Worm (Caenorhabditis elegans) whole organism, L1 larva: ENCODE data around the gene C14E2.7.
A peak's percentile ranks its signal among the peaks of the same experiment; 100 is the strongest.

Experiments
- C16A3.4 ChIP-seq: fragments of 150-350 bp; optimal IDR thresholded peaks from 2 replicates; lab custom pipeline; 2014; ENCODE audit warnings: missing biosample characterization, missing genetic modification characterization
- Y116A8C.19 ChIP-seq: sonication (generic microtip); optimal IDR thresholded peaks from 2 replicates; lab custom pipeline; 2016; ENCODE audit warnings: missing compliant biosample characterization, missing genetic modification characterization, borderline replicate concordance
- aha-1 ChIP-seq: fragments of 150-350 bp; optimal IDR thresholded peaks from 2 replicates; lab custom pipeline; 2014; ENCODE audit warnings: missing biosample characterization, missing genetic modification characterization
- alr-1 ChIP-seq: fragments of 200-800 bp; sonication (Bioruptor generic); optimal IDR thresholded peaks from 2 replicates; lab custom pipeline; 2018; ENCODE audit warnings: borderline replicate concordance, mild to moderate bottlenecking, missing genetic modification characterization, missing compliant biosample characterization
- aly-2 ChIP-seq: fragments of 150-350 bp; optimal IDR thresholded peaks from 2 replicates; lab custom pipeline; 2014; ENCODE audit warnings: missing biosample characterization, missing genetic modification characterization
- ceh-82 ChIP-seq, 3 experiments: fragments of 150-350 bp in 1 of 3; sonication (generic microtip) in 2 of 3; optimal IDR thresholded peaks; 2 replicates each; lab custom pipeline; 2014 to 2017; ENCODE audit warnings: missing biosample characterization in 3 of 3, missing genetic modification characterization in 3 of 3
- ceh-88 ChIP-seq: fragments of 200-800 bp; sonication (Bioruptor generic); IDR thresholded peaks from 2 replicates; pipeline ENCODE4 v1.3.6; 2022; ENCODE audit warnings: missing genetic modification characterization, missing compliant biosample characterization
- ceh-90 ChIP-seq: sonication (generic microtip); optimal IDR thresholded peaks from 2 replicates; lab custom pipeline; 2016; ENCODE audit warnings: missing genetic modification characterization, missing compliant biosample characterization
- efl-1 ChIP-seq, 4 experiments: fragments of 150-350 bp; optimal IDR thresholded peaks in 3 of 4; peaks in 1 of 4; 1 replicate in 1 of 4; 2 replicates in 3 of 4; lab custom pipeline; 2014; ENCODE audit warnings: missing biosample characterization in 2 of 4, missing genetic modification characterization in 2 of 4, missing genetic modification reagents in 2 of 4
- elt-2 ChIP-seq: sonication (generic microtip); optimal IDR thresholded peaks from 2 replicates; lab custom pipeline; 2016; ENCODE audit warnings: missing genetic modification characterization, mild to moderate bottlenecking, inconsistent platforms, missing compliant biosample characterization, missing genetic modification reagents
- ets-5 ChIP-seq: fragments of 200-800 bp; sonication (Bioruptor generic); IDR thresholded peaks from 2 replicates; pipeline ENCODE4 v1.3.6; 2022; ENCODE audit warnings: missing genetic modification characterization, missing compliant biosample characterization
- fkh-10 ChIP-seq: sonication (generic microtip); optimal IDR thresholded peaks from 2 replicates; lab custom pipeline; 2017; ENCODE audit warnings: missing biosample characterization, missing genetic modification reagents, missing genetic modification characterization
- hlh-17 ChIP-seq: fragments of 200-800 bp; sonication (Bioruptor generic); optimal IDR thresholded peaks from 2 replicates; lab custom pipeline; 2018; ENCODE audit warnings: missing genetic modification characterization, mild to moderate bottlenecking, missing compliant biosample characterization, moderate library complexity, borderline replicate concordance
- irx-1 ChIP-seq: sonication (generic microtip); optimal IDR thresholded peaks from 2 replicates; lab custom pipeline; 2016; ENCODE audit warnings: missing genetic modification characterization, missing compliant biosample characterization
- lin-13 ChIP-seq: fragments of 150-350 bp; optimal IDR thresholded peaks from 2 replicates; lab custom pipeline; 2014; ENCODE audit warnings: missing biosample characterization, missing genetic modification reagents, missing genetic modification characterization
- lin-14 ChIP-seq: fragments of 200-800 bp; sonication (Bioruptor generic); optimal IDR thresholded peaks from 2 replicates; lab custom pipeline; 2018; ENCODE audit warnings: mild to moderate bottlenecking, missing genetic modification characterization, moderate library complexity, missing compliant biosample characterization
- lin-39 ChIP-seq: fragments of 150-350 bp; optimal IDR thresholded peaks from 2 replicates; lab custom pipeline; 2014; ENCODE audit warnings: missing biosample characterization, missing genetic modification reagents, missing genetic modification characterization
- lsy-2 ChIP-seq, 2 experiments: fragments of 150-350 bp; optimal IDR thresholded peaks; 2 replicates each; lab custom pipeline; 2014; ENCODE audit warnings: missing biosample characterization in 2 of 2, missing genetic modification characterization in 2 of 2
- mdl-1 ChIP-seq, 2 experiments: fragments of 150-350 bp; optimal IDR thresholded peaks; 2 replicates each; lab custom pipeline; 2014 to 2017; ENCODE audit warnings: missing biosample characterization in 2 of 2, missing genetic modification characterization in 2 of 2, inconsistent platforms in 1 of 2
- mep-1 ChIP-seq: fragments of 150-350 bp; optimal IDR thresholded peaks from 2 replicates; lab custom pipeline; 2014; ENCODE audit warnings: missing biosample characterization, missing genetic modification characterization
- nhr-11 ChIP-seq: fragments of 150-350 bp; optimal IDR thresholded peaks from 2 replicates; lab custom pipeline; 2014; ENCODE audit warnings: missing biosample characterization, missing genetic modification characterization
- nhr-12 ChIP-seq: sonication (generic microtip); optimal IDR thresholded peaks from 2 replicates; lab custom pipeline; 2017; ENCODE audit warnings: missing biosample characterization, missing genetic modification characterization
- nhr-19 ChIP-seq: fragments of 200-800 bp; sonication (Bioruptor generic); conservative IDR thresholded peaks from 2 replicates; pipeline ENCODE4 v1.3.6; 2022; ENCODE audit warnings: missing genetic modification characterization, missing compliant biosample characterization
- nhr-47 ChIP-seq: sonication (generic microtip); optimal IDR thresholded peaks from 2 replicates; lab custom pipeline; 2016; ENCODE audit warnings: mild to moderate bottlenecking, missing genetic modification characterization, moderate library complexity, missing compliant biosample characterization
- nhr-85 ChIP-seq: sonication (generic microtip); peaks from one replicate; lab custom pipeline; 2016; ENCODE audit warnings: missing genetic modification characterization, inconsistent platforms, missing compliant biosample characterization
- pax-3 ChIP-seq: fragments of 200-800 bp; sonication (Bioruptor generic); optimal IDR thresholded peaks from 2 replicates; lab custom pipeline; 2018; ENCODE audit warnings: mild to moderate bottlenecking, missing genetic modification characterization, moderate library complexity, missing compliant biosample characterization
- pqm-1 ChIP-seq: sonication (generic microtip); optimal IDR thresholded peaks from 3 replicates; lab custom pipeline; 2017; ENCODE audit warnings: missing biosample characterization, missing genetic modification characterization
- rnt-1 ChIP-seq: sonication (generic microtip); optimal IDR thresholded peaks from 2 replicates; lab custom pipeline; 2016; ENCODE audit warnings: mild to moderate bottlenecking, missing genetic modification characterization, moderate library complexity, missing compliant biosample characterization
- skn-1 ChIP-seq: fragments of 150-350 bp; optimal IDR thresholded peaks from 2 replicates; lab custom pipeline; 2014; ENCODE audit warnings: missing biosample characterization, missing genetic modification characterization
- swsn-7 ChIP-seq: sonication (generic microtip); optimal IDR thresholded peaks from 2 replicates; lab custom pipeline; 2016; ENCODE audit warnings: missing genetic modification characterization, missing compliant biosample characterization
- tbx-2 ChIP-seq: sonication (generic microtip); optimal IDR thresholded peaks from 2 replicates; lab custom pipeline; 2016; ENCODE audit warnings: missing genetic modification characterization, missing compliant biosample characterization
- unc-130 ChIP-seq: fragments of 150-350 bp; optimal IDR thresholded peaks from 2 replicates; lab custom pipeline; 2017; ENCODE audit warnings: missing biosample characterization, missing genetic modification characterization, inconsistent platforms
- unc-98 ChIP-seq: fragments of 200-800 bp; sonication (Bioruptor generic); IDR thresholded peaks from 2 replicates; pipeline ENCODE4 v1.3.6; 2022; ENCODE audit warnings: missing genetic modification characterization, missing compliant biosample characterization

The C14E2.7 gene

ce11 chrX:1796067-1796466, 20.1 kb upstream of the C14E2.7 start:
- TF ChIP-seq efl-1 (optimal IDR thresholded peaks at IDR 0.05; lab: Kevin White, UChicago) = peak in 1 of 2 experiments; percentile 24
- TF ChIP-seq efl-1 (GFP tag; optimal IDR thresholded peaks at IDR 0.05 in 1 of 2; lab: Kevin White, UChicago) = no peak
- TF ChIP-seq nhr-19 = peak; percentile 10; the same call in 1 of the 2 replicates
- no peak for TF ChIP-seq ceh-82 (tag; optimal IDR thresholded peaks at IDR 0.05; lab: Kevin White, UChicago)
- no peak for TF ChIP-seq nhr-12 (tag; lab: Kevin White, UChicago)
- no peak for TF ChIP-seq ets-5

- TF ChIP-seq swsn-7 (tag; lab: Kevin White, UChicago) (no peak), ceh-88 (GFP tag; lab: Robert Waterston, UW) (no peak), efl-1 (optimal IDR thresholded peaks at IDR 0.05; lab: Kevin White, UChicago) (no peak), efl-1 (GFP tag; optimal IDR thresholded peaks at IDR 0.05 in 1 of 2; lab: Kevin White, UChicago) (peak in 1 of 2 experiments; percentile 17)
Observed at ce11 chrX:1798543-1798942, 17.7 kb upstream of the C14E2.7 start.

DNA sequence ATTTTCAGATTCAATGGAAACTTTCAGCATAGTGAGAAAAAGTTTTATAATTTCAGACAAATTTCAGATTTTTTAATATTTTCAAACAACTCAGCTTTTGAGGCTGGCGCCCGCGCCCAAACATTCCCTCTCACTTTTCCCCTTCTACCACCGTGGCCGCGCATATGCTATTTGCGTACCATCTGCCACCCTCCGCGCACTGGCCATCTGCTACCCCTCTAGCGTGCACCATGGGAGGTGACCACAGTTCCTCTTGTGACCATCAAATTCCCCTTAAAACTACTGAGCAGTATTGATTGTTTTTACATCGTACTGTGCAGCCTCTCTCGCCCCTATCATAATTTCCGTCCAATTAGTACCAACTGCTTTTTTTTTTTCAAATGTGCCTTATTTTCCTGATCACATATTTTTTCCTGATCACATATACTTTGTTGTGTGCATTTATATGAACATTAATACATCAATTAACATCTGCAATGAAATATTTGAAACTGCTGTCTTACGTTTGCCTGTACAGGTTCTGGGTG, 15.2 kb upstream of the C14E2.7 start, which contains the start of gene C14E2.11:
Gene C14E2.11, plus strand, starts transcription at position 477 of the 527 bp plus-strand sequence.
- TF ChIP-seq ets-5 = no peak
- TF ChIP-seq lin-14 (GFP tag; lab: Kevin White, UChicago) = no peak
- no peak for TF ChIP-seq C16A3.4

- TF ChIP-seq fkh-10 (GFP tag; lab: Kevin White, UChicago) (no peak), unc-98 (no peak), nhr-19 (no peak), aly-2 (tag; lab: Kevin White, UChicago) (no peak), ceh-90 (tag; lab: Kevin White, UChicago) (no peak), mep-1 (no peak), nhr-11 (no peak), pqm-1 (no peak), elt-2 (no peak), unc-130 (no peak), mdl-1 (tag; optimal IDR thresholded peaks at IDR 0.05; lab: Kevin White, UChicago) (no peak), aha-1 (tag; lab: Kevin White, UChicago) (no peak), irx-1 (no peak), nhr-85 (tag; lab: Kevin White, UChicago) (no peak), rnt-1 (no peak), pax-3 (tag; lab: Kevin White, UChicago) (no peak), lin-39 (tag; lab: Kevin White, UChicago) (no peak), nhr-47 (tag; lab: Kevin White, UChicago) (no peak)
Observed at ce11 chrX:1811436-1811835, 4.8 kb upstream of the C14E2.7 start, which contains the start of gene C14E2.3. TSS of gene C14E2.3 (minus strand) at chrX:1811536.

ce11 chrX:1821235-1821634, 5.0 kb downstream of the C14E2.7 start, which contains the start of gene C14E2.4:
TSS of gene C14E2.4 (minus strand) at chrX:1821335.
- TF ChIP-seq nhr-19 (no peak), alr-1 (no peak), lin-13 (GFP tag; lab: Kevin White, UChicago) (no peak), skn-1 (tag; lab: Kevin White, UChicago) (no peak), Y116A8C.19 (no peak), rnt-1 (no peak), pax-3 (tag; lab: Kevin White, UChicago) (no peak), nhr-47 (tag; lab: Kevin White, UChicago) (no peak), aly-2 (tag; lab: Kevin White, UChicago) (no peak)
- TF ChIP-seq, all 84 proteins: peak for 0

DNA sequence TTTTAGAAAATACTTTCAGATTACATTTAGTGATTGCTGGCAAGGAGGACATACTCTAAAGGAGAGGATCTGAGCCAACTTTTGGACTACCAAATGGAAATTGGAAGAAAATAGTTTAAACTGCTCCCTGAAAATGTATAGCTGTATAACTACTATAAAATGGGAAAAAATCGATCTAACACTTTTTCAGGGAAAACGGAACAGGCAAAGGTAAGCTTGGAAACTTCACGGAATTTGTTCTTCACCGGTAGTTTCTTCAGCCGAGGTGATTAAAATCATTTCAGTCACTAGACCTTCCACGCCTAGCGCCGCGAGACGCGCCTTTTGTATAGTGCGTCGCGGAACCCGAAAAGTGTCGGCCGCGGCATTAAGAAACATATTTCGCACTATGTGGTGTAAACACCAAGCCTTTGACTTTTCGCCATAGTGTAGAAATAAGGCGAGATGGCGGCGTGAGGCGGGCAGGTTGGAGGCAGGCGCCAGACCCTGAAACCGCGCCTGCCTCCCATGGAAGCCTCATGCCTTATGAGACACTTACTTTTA, 9.2 kb downstream of the C14E2.7 start, which contains the start of gene C14E2.5:
Gene C14E2.5, minus strand, starts transcription at position 51 of the 543 bp plus-strand sequence.
- TF ChIP-seq alr-1 (no peak), tbx-2 (tag; lab: Kevin White, UChicago) (no peak), hlh-17 (GFP tag; lab: Kevin White, UChicago) (no peak), lsy-2 (tag; optimal IDR thresholded peaks at IDR 0.05; lab: Kevin White, UChicago) (no peak)
- TF ChIP-seq, all 84 proteins: peak for 0
